Fruit fly (Drosophila melanogaster): Measurements from ENCODE around the gene CG18231.
A peak's percentile ranks its signal among the peaks of the same experiment; 100 is the strongest.

The CG18231 gene

DNA sequence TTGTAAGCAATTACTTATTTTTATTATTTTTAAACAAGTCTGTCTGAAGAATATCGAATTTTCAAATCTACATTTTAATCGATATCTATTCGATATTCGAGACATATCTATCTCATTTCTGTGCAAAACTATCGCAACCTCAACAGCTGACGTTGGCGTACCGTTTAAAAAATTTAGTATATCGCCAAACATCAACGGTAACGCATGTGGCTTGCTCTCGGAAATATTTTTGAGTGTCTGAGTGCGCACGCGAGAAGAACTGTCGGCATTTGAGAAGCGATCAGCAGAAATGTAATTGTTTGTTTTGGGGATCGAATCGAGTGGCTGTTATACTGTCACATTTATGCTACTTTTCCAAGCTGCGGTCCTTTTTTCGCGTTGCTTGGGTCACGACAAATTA, 18.5 kb downstream of the CG18231 start, which contains the start of gene MYPT-75D (continued):
- TF ChIP-seq toy (GFP tag; IDR thresholded peaks at IDR 0.05) (0 out of 2 replicates have a peak, but pooled peaks have one; percentile 10), CG10209 (GFP tag; optimal IDR thresholded peaks at IDR 0.05) (no peak), CG9437 (GFP tag; optimal IDR thresholded peaks at IDR 0.05) (no peak), pfk (GFP tag; optimal IDR thresholded peaks at IDR 0.05) (no peak), GATAe (GFP tag; conservative IDR thresholded peaks at IDR 0.05) (no peak), CG11696 (GFP tag; IDR thresholded peaks at IDR 0.05) (0 out of 2 replicates have a peak, but pooled peaks have one; percentile 17), Mrtf (GFP tag; IDR thresholded peaks at IDR 0.05) (no peak), peb (GFP tag; IDR thresholded peaks at IDR 0.05) (no peak), dysf (GFP tag; IDR thresholded peaks at IDR 0.05) (no peak), Nf-YC (tag; optimal IDR thresholded peaks at IDR 0.05) (peak; percentile 20), bab2 (GFP tag; optimal IDR thresholded peaks at IDR 0.05) (no peak), Aef1 (GFP tag; IDR thresholded peaks at IDR 0.05) (no peak), grau (tag; optimal IDR thresholded peaks at IDR 0.05) (peak; percentile 27), cas (GFP tag; IDR thresholded peaks at IDR 0.05) (no peak), C15 (GFP tag; IDR thresholded peaks at IDR 0.05) (no peak), Lim3 (GFP tag; IDR thresholded peaks at IDR 0.05) (no peak), mam (GFP tag; optimal IDR thresholded peaks at IDR 0.05) (peak; percentile 22), inv (GFP tag; IDR thresholded peaks at IDR 0.05; ENCODE audit: partially characterized antibody) (peak; percentile 82), Pdp1 (GFP tag; optimal IDR thresholded peaks at IDR 0.05) (peak in 1 of 2 experiments; percentile 56), CG18011 (GFP tag; optimal IDR thresholded peaks at IDR 0.05) (no peak), CG32532 (GFP tag; IDR thresholded peaks at IDR 0.05) (peak; percentile 29; the same call in 1 of the 2 replicates), Fer3 (tag; optimal IDR thresholded peaks at IDR 0.05) (peak; percentile 0), CG1647 (GFP tag; optimal IDR thresholded peaks at IDR 0.05) (peak; percentile 2), sd (tag; optimal IDR thresholded peaks at IDR 0.05) (peak; percentile 70), zen (tag; optimal IDR thresholded peaks at IDR 0.05) (peak; percentile 17), Ada2b (GFP tag; IDR thresholded peaks at IDR 0.05) (no peak), ham (GFP tag; IDR thresholded peaks at IDR 0.05) (no peak), lola (GFP tag; optimal IDR thresholded peaks at IDR 0.05) (no peak), Poxn (GFP tag; IDR thresholded peaks at IDR 0.05) (no peak), CG6813 (GFP tag; optimal IDR thresholded peaks at IDR 0.05) (peak; percentile 27), Hmr (GFP tag; optimal IDR thresholded peaks at IDR 0.05) (peak; percentile 30), exex (tag; optimal IDR thresholded peaks at IDR 0.05) (peak; percentile 39), Kr (GFP tag; optimal IDR thresholded peaks at IDR 0.05) (no peak), Dek (tag; optimal IDR thresholded peaks at IDR 0.05) (no peak), CG8281 (tag; optimal IDR thresholded peaks at IDR 0.05) (no peak), az2 (GFP tag; optimal IDR thresholded peaks at IDR 0.05) (no peak), kay (GFP tag; optimal IDR thresholded peaks at IDR 0.05) (no peak), ara (GFP tag; IDR thresholded peaks at IDR 0.05) (no peak), run (tag; optimal IDR thresholded peaks at IDR 0.05) (no peak), Dip3 (GFP tag; optimal IDR thresholded peaks at IDR 0.05) (peak; percentile 65), CG16815 (GFP tag; optimal IDR thresholded peaks at IDR 0.05) (no peak), CG4707 (GFP tag; optimal IDR thresholded peaks at IDR 0.05) (peak; percentile 35), pum (GFP tag; optimal IDR thresholded peaks at IDR 0.05) (no peak), D19B (GFP tag; optimal IDR thresholded peaks at IDR 0.05) (no peak), fru (optimal IDR thresholded peaks at IDR 0.05) (no peak), CG12769 (tag; optimal IDR thresholded peaks at IDR 0.05) (peak; percentile 73), schlank (tag; optimal IDR thresholded peaks at IDR 0.05) (peak; percentile 7), Neu2 (GFP tag; optimal IDR thresholded peaks at IDR 0.05; ENCODE audit: borderline replicate concordance) (no peak), CG11398 (GFP tag; optimal IDR thresholded peaks at IDR 0.05) (peak; percentile 49), otp (GFP tag; IDR thresholded peaks at IDR 0.05) (peak; percentile 52; the same call in 2 of the 3 replicates), CG1602 (GFP tag; optimal IDR thresholded peaks at IDR 0.05) (no peak)
